Worm (Caenorhabditis elegans): ENCODE measurements around the gene F48G7.8.

DNA sequence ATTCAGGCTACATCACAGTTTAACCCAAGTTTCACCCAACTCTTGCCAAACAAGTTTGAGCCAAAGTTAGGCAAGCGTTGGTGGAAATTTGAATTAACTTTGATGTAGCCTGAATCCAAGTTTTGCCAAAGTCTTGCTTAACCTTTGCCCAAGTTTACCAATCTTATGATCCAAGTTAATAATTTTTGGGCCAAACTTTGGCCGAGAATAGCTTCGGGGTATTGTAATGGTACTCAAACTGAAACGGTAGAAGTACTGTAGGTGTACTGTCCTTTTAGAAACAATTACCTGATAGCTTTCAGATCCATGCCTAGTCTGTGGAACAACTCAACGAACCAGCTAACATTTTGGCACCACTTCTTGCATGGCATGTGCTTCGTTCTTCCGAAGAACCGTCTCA lies 27.3 kb downstream of the F48G7.8 start, which contains the start of gene nhr-251:
- no peak for TF ChIP-seq ztf-11 (tag; optimal IDR thresholded peaks at IDR 0.05)
- TF ChIP-seq nfya-1 (tag; optimal IDR thresholded peaks at IDR 0.05; ENCODE audit: insufficient read depth): no peak
- TF ChIP-seq pha-4 (tag; optimal IDR thresholded peaks at IDR 0.05): no peak
- no peak for TF ChIP-seq ceh-16 (tag; optimal IDR thresholded peaks at IDR 0.05)
- TF ChIP-seq nhr-77 (tag; optimal IDR thresholded peaks at IDR 0.05): no peak
- no peak for TF ChIP-seq elt-2 (tag; optimal IDR thresholded peaks at IDR 0.05)
- no peak for TF ChIP-seq nhr-12 (tag; optimal IDR thresholded peaks at IDR 0.05)
- TF ChIP-seq nhr-76 (tag; optimal IDR thresholded peaks at IDR 0.05): no peak
- TF ChIP-seq sea-2 (GFP tag; optimal IDR thresholded peaks at IDR 0.05): no peak
- no peak for TF ChIP-seq nhr-28 (tag; optimal IDR thresholded peaks at IDR 0.05)
- no peak for TF ChIP-seq ceh-28 (tag; optimal IDR thresholded peaks at IDR 0.05)
- no peak for TF ChIP-seq snpc-4 (tag; optimal IDR thresholded peaks at IDR 0.05)
- no peak for TF ChIP-seq lin-15B (tag; optimal IDR thresholded peaks at IDR 0.05)

Data from whole organism, L3 larva.